Fruit fly (Drosophila melanogaster): ENCODE results near the gene Sfp33A3.

Gene Sfp33A3

DNA sequence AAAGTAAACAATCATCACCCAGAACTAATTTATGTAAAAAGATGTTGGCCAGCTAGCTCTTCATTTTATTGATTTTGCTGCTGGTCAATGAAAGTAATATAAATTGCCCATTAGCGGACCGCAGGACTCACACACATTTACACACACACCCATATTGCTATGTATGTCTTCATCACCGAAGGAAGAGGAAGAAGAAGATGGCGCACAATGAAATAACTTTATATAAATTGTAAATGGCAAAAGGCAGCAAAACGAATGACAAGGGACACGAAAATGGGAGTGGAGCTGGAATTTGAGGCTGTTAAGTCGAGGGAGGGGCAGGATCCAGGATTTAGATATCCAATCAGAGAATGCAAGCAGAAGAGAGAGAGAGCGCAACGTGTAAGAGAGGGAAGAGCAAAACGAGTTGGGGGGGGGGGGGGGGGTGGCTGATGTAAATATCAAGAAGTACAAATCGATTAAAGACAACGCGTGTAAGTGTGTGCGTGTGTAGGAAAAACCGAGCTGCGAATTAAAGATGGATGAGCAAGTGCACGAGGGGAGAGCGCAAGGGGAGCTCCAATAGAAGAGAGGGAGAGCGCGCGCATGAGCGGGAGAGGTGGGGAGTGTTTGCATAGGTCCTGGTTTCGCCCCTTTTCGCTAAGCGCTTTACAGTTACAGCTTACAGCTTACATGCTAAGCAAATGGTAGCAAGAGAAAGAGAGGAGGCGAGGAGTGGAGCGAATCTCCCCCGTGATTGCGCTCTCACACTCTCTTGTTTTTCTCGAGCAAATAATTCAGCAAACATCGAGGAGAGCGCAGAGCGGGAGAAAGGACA lies 35.3 kb upstream of the Sfp33A3 start (continued):
- TF ChIP-seq Sox15 (GFP tag; optimal IDR thresholded peaks at IDR 0.05) (no peak), CG6276 (GFP tag; optimal IDR thresholded peaks at IDR 0.05) (no peak), fd59A (GFP tag; optimal IDR thresholded peaks at IDR 0.05) (no peak), CG4318 (GFP tag; optimal IDR thresholded peaks at IDR 0.05) (no peak)

DNA sequence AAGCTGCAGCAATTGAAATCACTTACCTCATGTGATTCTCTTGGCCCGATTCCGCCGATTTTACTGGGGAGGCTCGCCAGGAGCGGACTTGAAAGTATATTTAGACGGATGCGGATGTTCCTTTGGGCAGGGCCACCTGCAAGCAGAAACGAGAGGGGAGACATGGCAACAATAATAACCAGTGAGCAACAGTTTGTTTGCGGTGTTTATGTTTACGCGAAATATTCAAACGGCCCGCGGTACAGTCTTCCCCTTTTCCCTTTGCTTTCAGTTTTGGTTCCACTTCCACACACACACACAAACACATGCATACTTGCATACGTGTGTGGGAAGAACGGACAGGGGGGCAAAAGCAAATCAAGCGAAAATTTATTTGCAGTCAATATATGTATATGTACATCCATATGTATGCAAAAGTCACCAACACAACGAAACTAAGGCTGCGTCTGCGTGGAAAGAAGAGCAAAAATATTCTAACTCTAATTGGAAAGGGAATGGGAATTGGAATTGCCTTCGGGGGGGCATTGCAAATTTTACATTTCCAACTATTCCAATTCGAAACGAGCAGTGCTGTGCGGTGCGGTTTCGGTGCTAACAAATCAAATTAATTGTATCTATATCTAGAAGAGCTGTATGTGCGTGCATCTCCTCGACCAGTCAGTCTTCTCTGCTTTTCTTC lies 33.6 kb upstream of the Sfp33A3 start:
- no peak for TF ChIP-seq eg (GFP tag; IDR thresholded peaks at IDR 0.05)
- peak; percentile 48 for TF ChIP-seq Eip78C (GFP tag)
- TF ChIP-seq Lpt (GFP tag; optimal IDR thresholded peaks at IDR 0.05): peak; percentile 1
- TF ChIP-seq fkh (GFP tag; optimal IDR thresholded peaks at IDR 0.05): peak; percentile 27
- no peak for TF ChIP-seq Ets21C (GFP tag; optimal IDR thresholded peaks at IDR 0.05)
- peak; percentile 11 for TF ChIP-seq esn (GFP tag; optimal IDR thresholded peaks at IDR 0.05)
- TF ChIP-seq CG34406 (GFP tag; optimal IDR thresholded peaks at IDR 0.05): no peak
- peak; percentile 41 for TF ChIP-seq vri (GFP tag; optimal IDR thresholded peaks at IDR 0.05)
- peak; percentile 42 for TF ChIP-seq CG11902 (GFP tag; optimal IDR thresholded peaks at IDR 0.05)
- no peak for TF ChIP-seq CG11762 (GFP tag; optimal IDR thresholded peaks at IDR 0.05; ENCODE audit: insufficient read depth)

DNA sequence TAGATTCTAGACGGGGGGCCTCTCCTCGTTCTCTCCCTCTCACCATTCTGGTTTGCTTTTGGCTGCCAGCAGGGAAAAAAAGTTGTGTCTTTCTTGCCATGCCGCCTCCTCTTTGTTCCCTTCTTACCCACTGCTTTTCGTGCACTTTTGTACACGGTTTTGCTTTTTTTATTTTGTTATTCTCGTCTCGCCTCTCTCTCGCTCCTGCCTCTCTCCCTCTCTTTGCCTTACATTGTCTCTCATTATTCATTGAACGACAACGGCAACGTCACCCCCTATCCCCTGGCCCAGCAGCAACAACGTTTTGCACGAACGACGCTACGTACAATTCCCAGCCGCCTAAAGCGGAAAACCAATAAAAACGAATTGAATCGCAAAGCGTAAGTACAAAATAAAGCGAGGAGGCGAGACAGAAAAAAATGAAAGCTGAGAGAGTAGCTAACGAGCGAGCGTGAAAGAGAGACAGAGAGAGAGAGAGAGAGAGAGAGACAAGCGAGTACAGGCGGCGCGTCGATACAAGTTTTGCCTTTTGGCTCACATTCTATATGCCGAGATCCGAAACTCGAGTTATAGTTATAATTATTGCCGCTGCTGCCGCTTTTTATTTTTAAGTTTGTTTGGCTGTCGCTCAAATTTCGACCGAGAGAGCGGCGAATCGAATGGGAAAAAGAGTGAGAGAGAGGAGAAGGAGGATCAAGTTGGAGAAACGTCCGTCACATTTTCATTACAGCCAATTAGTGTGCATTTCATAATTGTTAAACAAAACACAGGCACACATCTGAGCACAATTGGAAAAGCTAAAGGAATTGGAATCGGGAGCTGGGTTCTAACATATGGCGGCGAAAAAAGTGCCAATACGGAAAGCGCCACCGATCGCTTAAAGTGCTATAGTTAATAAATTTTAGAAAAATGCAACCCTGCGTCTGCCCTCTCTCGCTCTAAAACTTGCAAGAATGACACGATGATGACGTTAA lies 32.7 kb upstream of the Sfp33A3 start:
- TF ChIP-seq acj6 (GFP tag; optimal IDR thresholded peaks at IDR 0.05) (no peak), Smox (GFP tag; optimal IDR thresholded peaks at IDR 0.05) (peak; percentile 58), Eip93F (GFP tag; optimal IDR thresholded peaks at IDR 0.05) (peak; percentile 40), Eip78C (GFP tag) (peak; percentile 87), Hr38 (GFP tag; optimal IDR thresholded peaks at IDR 0.05) (no peak), CG34406 (GFP tag; optimal IDR thresholded peaks at IDR 0.05) (peak; percentile 44), CG32006 (GFP tag; optimal IDR thresholded peaks at IDR 0.05) (peak; percentile 73), spab (GFP tag; optimal IDR thresholded peaks at IDR 0.05) (peak; percentile 82), Eip75B (GFP tag; optimal IDR thresholded peaks at IDR 0.05) (peak; percentile 58), Gug (GFP tag; IDR thresholded peaks at IDR 0.05) (peak; percentile 54), dsx (GFP tag; optimal IDR thresholded peaks at IDR 0.05; ENCODE audit: poor library complexity, severe bottlenecking) (peak; percentile 99), CG11762 (GFP tag; optimal IDR thresholded peaks at IDR 0.05; ENCODE audit: insufficient read depth) (no peak), Blimp-1 (GFP tag; optimal IDR thresholded peaks at IDR 0.05) (peak; percentile 56), Lpt (GFP tag; optimal IDR thresholded peaks at IDR 0.05) (peak; percentile 93), CG10631 (GFP tag; optimal IDR thresholded peaks at IDR 0.05) (peak; percentile 53), CG4318 (GFP tag; optimal IDR thresholded peaks at IDR 0.05) (peak; percentile 21), salr (GFP tag; optimal IDR thresholded peaks at IDR 0.05) (peak; percentile 62), CG1621 (tag; optimal IDR thresholded peaks at IDR 0.05) (peak; percentile 85), CG31627 (GFP tag; optimal IDR thresholded peaks at IDR 0.05) (no peak), pdm3 (GFP tag; optimal IDR thresholded peaks at IDR 0.05) (peak; percentile 38), achi (GFP tag; optimal IDR thresholded peaks at IDR 0.05) (peak; percentile 54), CG8632 (GFP tag; optimal IDR thresholded peaks at IDR 0.05) (peak; percentile 60), CG10669 (GFP tag; optimal IDR thresholded peaks at IDR 0.05) (peak; percentile 71), Sox15 (GFP tag; optimal IDR thresholded peaks at IDR 0.05) (no peak), CG15336 (GFP tag; IDR thresholded peaks at IDR 0.05) (peak; percentile 76), eg (GFP tag; IDR thresholded peaks at IDR 0.05) (peak; percentile 87), Hr39 (GFP tag; optimal IDR thresholded peaks at IDR 0.05) (no peak), CG6792 (GFP tag; optimal IDR thresholded peaks at IDR 0.05) (peak; percentile 22), Ets21C (GFP tag; optimal IDR thresholded peaks at IDR 0.05) (no peak), dac (GFP tag; optimal IDR thresholded peaks at IDR 0.05) (peak; percentile 63), CG16779 (tag; optimal IDR thresholded peaks at IDR 0.05) (peak; percentile 88), fd85E (GFP tag; optimal IDR thresholded peaks at IDR 0.05) (peak; percentile 12), fd59A (GFP tag; optimal IDR thresholded peaks at IDR 0.05) (peak; percentile 55), Met (GFP tag; optimal IDR thresholded peaks at IDR 0.05) (peak; percentile 33), fkh (GFP tag; optimal IDR thresholded peaks at IDR 0.05) (peak; percentile 10), ss (GFP tag; optimal IDR thresholded peaks at IDR 0.05) (peak; percentile 91 to 97)

Measured in whole organism, prepupa.